Worm (Caenorhabditis elegans): ENCODE measurements around the gene F53H8.3.

- TF ChIP-seq fkh-10 (GFP tag; optimal IDR thresholded peaks at IDR 0.05) (no peak), nhr-90 (tag; optimal IDR thresholded peaks at IDR 0.05; ENCODE audit: poor library complexity) (no peak), mef-2 (tag; optimal IDR thresholded peaks at IDR 0.05) (no peak), ztf-11 (tag; optimal IDR thresholded peaks at IDR 0.05) (no peak), nhr-84 (tag; optimal IDR thresholded peaks at IDR 0.05) (no peak), rnt-1 (tag; optimal IDR thresholded peaks at IDR 0.05) (peak; percentile 74), lin-13 (GFP tag; optimal IDR thresholded peaks at IDR 0.05) (no peak), unc-86 (tag; optimal IDR thresholded peaks at IDR 0.05) (peak; percentile 14), mab-9 (GFP tag; IDR thresholded peaks at IDR 0.05) (no peak), tbx-2 (tag; optimal IDR thresholded peaks at IDR 0.05) (peak; percentile 43), skn-1 (tag; optimal IDR thresholded peaks at IDR 0.05) (peak; percentile 67)
These were observed 36.3 kb downstream of the F53H8.3 start, which contains the start of gene vps-45 for ce11 chrX:974499-975235.

All from whole organism, L1 larva.